Worm (Caenorhabditis elegans) whole organism, L4 larva: ENCODE data around the gene acbp-4.
A peak's percentile ranks its signal among the peaks of the same experiment; 100 is the strongest.

Experiments used
- D1046.2 ChIP-seq: fragments of 200-800 bp; sonication (Bioruptor generic); IDR thresholded peaks from 2 replicates; pipeline ENCODE4 v1.3.6; 2022; ENCODE audit warnings: missing genetic modification characterization, missing compliant biosample characterization
- Y5F2A.4 ChIP-seq: fragments of 200-800 bp; sonication (Bioruptor generic); optimal IDR thresholded peaks from 2 replicates; lab custom pipeline; 2018; ENCODE audit warnings: mild to moderate bottlenecking, missing genetic modification characterization, missing compliant biosample characterization
- aha-1 ChIP-seq: fragments of 150-350 bp; peaks from one replicate; lab custom pipeline; 2014; ENCODE audit warnings: missing biosample characterization, missing genetic modification characterization
- ceh-28 ChIP-seq: fragments of 150-350 bp; optimal IDR thresholded peaks from 2 replicates; lab custom pipeline; 2014; ENCODE audit warnings: missing biosample characterization, missing genetic modification reagents, missing genetic modification characterization
- ces-1 ChIP-seq: fragments of 150-350 bp; sonication (generic microtip); optimal IDR thresholded peaks from 4 replicates; lab custom pipeline; 2014; ENCODE audit warnings: missing biosample characterization, missing genetic modification reagents, missing genetic modification characterization
- dmd-6 ChIP-seq: fragments of 200-800 bp; sonication (Bioruptor generic); IDR thresholded peaks from 2 replicates; pipeline ENCODE4 v1.3.6; 2022; ENCODE audit warnings: missing genetic modification reagents, missing genetic modification characterization, missing compliant biosample characterization
- dmd-8 ChIP-seq: fragments of 200-800 bp; sonication (Bioruptor generic); IDR thresholded peaks from 2 replicates; pipeline ENCODE4 v1.3.6; 2022; ENCODE audit warnings: missing genetic modification characterization, missing compliant biosample characterization
- dmd-9 ChIP-seq: fragments of 200-800 bp; sonication (Bioruptor generic); IDR thresholded peaks from 2 replicates; pipeline ENCODE4 v1.3.6; 2022; ENCODE audit warnings: missing genetic modification reagents, missing genetic modification characterization, missing compliant biosample characterization
- fkh-10 ChIP-seq: fragments of 150-350 bp; optimal IDR thresholded peaks from 2 replicates; lab custom pipeline; 2014; ENCODE audit warnings: missing biosample characterization, missing genetic modification reagents, missing genetic modification characterization
- gei-8 ChIP-seq: fragments of 200-800 bp; sonication (Bioruptor generic); optimal IDR thresholded peaks from 2 replicates; lab custom pipeline; 2018; ENCODE audit warnings: mild to moderate bottlenecking, missing genetic modification characterization, missing compliant biosample characterization
- hmg-1.1 ChIP-seq: fragments of 200-800 bp; sonication (Bioruptor generic); IDR thresholded peaks from 2 replicates; pipeline ENCODE4 v1.3.6; 2022; ENCODE audit warnings: missing genetic modification reagents, missing genetic modification characterization, missing compliant biosample characterization
- mdt-29 ChIP-seq: fragments of 200-800 bp; sonication (Bioruptor generic); IDR thresholded peaks from 2 replicates; pipeline ENCODE4 v1.3.6; 2022; ENCODE audit warnings: missing genetic modification reagents, missing genetic modification characterization, missing compliant biosample characterization
- mes-2 ChIP-seq: sonication (generic microtip); optimal IDR thresholded peaks from 2 replicates; lab custom pipeline; 2016; ENCODE audit warnings: missing genotype, mild to moderate bottlenecking, missing genetic modification characterization, missing compliant biosample characterization; ENCODE audit not compliant: poor library complexity, severe bottlenecking
- mxl-2 ChIP-seq: fragments of 200-800 bp; sonication (Bioruptor generic); conservative IDR thresholded peaks from 2 replicates; pipeline ENCODE4 v1.3.6; 2022; ENCODE audit warnings: missing genetic modification reagents, missing genetic modification characterization, missing compliant biosample characterization
- nhr-10 ChIP-seq: fragments of 150-350 bp; optimal IDR thresholded peaks from 2 replicates; lab custom pipeline; 2014; ENCODE audit warnings: missing biosample characterization, missing genetic modification characterization
- nhr-102 ChIP-seq: sonication (generic microtip); optimal IDR thresholded peaks from 2 replicates; lab custom pipeline; 2016; ENCODE audit warnings: mild to moderate bottlenecking, missing genetic modification characterization, moderate library complexity, missing compliant biosample characterization
- nhr-237 ChIP-seq: sonication (generic microtip); optimal IDR thresholded peaks from 2 replicates; lab custom pipeline; 2017; ENCODE audit warnings: missing biosample characterization, missing genetic modification characterization
- nhr-28 ChIP-seq: fragments of 150-350 bp; optimal IDR thresholded peaks from 2 replicates; lab custom pipeline; 2014; ENCODE audit warnings: missing biosample characterization, missing genetic modification characterization
- nhr-41 ChIP-seq: fragments of 200-800 bp; sonication (Bioruptor generic); IDR thresholded peaks from 2 replicates; pipeline ENCODE4 v1.3.6; 2022; ENCODE audit warnings: missing genetic modification reagents, missing genetic modification characterization, missing compliant biosample characterization
- nhr-6 ChIP-seq: fragments of 150-350 bp; optimal IDR thresholded peaks from 2 replicates; lab custom pipeline; 2014; ENCODE audit warnings: missing biosample characterization, missing genetic modification characterization
- pqm-1 ChIP-seq: sonication (generic microtip); optimal IDR thresholded peaks from 2 replicates; lab custom pipeline; 2017; ENCODE audit warnings: missing biosample characterization, missing genetic modification characterization
- rbr-2 ChIP-seq: sonication (generic microtip); optimal IDR thresholded peaks from 2 replicates; lab custom pipeline; 2016; ENCODE audit warnings: missing genotype, missing genetic modification characterization, missing compliant biosample characterization
- set-16 ChIP-seq: fragments of 200-800 bp; sonication (Bioruptor generic); IDR thresholded peaks from 2 replicates; pipeline ENCODE4 v1.3.6; 2022; ENCODE audit warnings: missing genetic modification reagents, missing genetic modification characterization, missing compliant biosample characterization
- snpc-4 ChIP-seq: fragments of 150-350 bp; optimal IDR thresholded peaks from 2 replicates; lab custom pipeline; 2014; ENCODE audit warnings: missing biosample characterization, missing genetic modification characterization
- spr-1 ChIP-seq: sonication (generic microtip); optimal IDR thresholded peaks from 2 replicates; lab custom pipeline; 2016; ENCODE audit warnings: mild to moderate bottlenecking, missing genetic modification characterization, missing compliant biosample characterization
- unc-62 ChIP-seq, 3 experiments: fragments of 150-350 bp in 1 of 3; sonication (generic microtip); optimal IDR thresholded peaks in 2 of 3; peaks in 1 of 3; 1 replicate in 1 of 3; 2 replicates in 2 of 3; lab custom pipeline; 2014 to 2017; ENCODE audit warnings: missing biosample characterization in 3 of 3, missing genetic modification characterization in 3 of 3, missing genetic modification reagents in 3 of 3, missing genotype in 1 of 3
- vab-7 ChIP-seq: fragments of 200-800 bp; sonication (Bioruptor generic); IDR thresholded peaks from 2 replicates; pipeline ENCODE4 v1.3.6; 2022; ENCODE audit warnings: missing genetic modification reagents, missing genetic modification characterization, missing compliant biosample characterization
- zfp-2 ChIP-seq: sonication (generic microtip); optimal IDR thresholded peaks from 2 replicates; lab custom pipeline; 2016; ENCODE audit warnings: mild to moderate bottlenecking, missing genetic modification characterization, missing compliant biosample characterization
- zfp-3 ChIP-seq: fragments of 200-800 bp; sonication (Bioruptor generic); conservative IDR thresholded peaks from 2 replicates; pipeline ENCODE4 v1.3.6; 2022; ENCODE audit warnings: missing genetic modification reagents, missing genetic modification characterization, missing compliant biosample characterization
- ztf-7 ChIP-seq: fragments of 150-350 bp; optimal IDR thresholded peaks from 2 replicates; lab custom pipeline; 2014; ENCODE audit warnings: missing biosample characterization, missing genetic modification characterization

acbp-4 gene

ce11 chrIII:7271083-7271482, 37.8 kb downstream of the acbp-4 start (continued):
- TF ChIP-seq hmg-1.1 (GFP tag; lab: Robert Waterston, UW) (no peak), nhr-6 (peak; percentile 7), mdt-29 (no peak), nhr-102 (tag; lab: Kevin White, UChicago) (no peak), dmd-6 (GFP tag; lab: Robert Waterston, UW) (peak; percentile 35; the same call in 1 of the 2 replicates), mes-2 (tag; lab: Kevin White, UChicago) (no peak), gei-8 (GFP tag; lab: Kevin White, UChicago) (no peak), set-16 (GFP tag; lab: Robert Waterston, UW) (no peak), ztf-7 (no peak), zfp-3 (GFP tag; lab: Robert Waterston, UW) (no peak), nhr-41 (no peak), ceh-28 (no peak), ces-1 (GFP tag; lab: Kevin White, UChicago) (no peak), pqm-1 (no peak), dmd-8 (GFP tag; lab: Robert Waterston, UW) (no peak), rbr-2 (tag; lab: Kevin White, UChicago) (no peak), vab-7 (GFP tag; lab: Robert Waterston, UW) (no peak), D1046.2 (no peak), mxl-2 (no peak), nhr-237 (tag; lab: Kevin White, UChicago) (no peak)

ce11 chrIII:7263028-7263427, 45.9 kb downstream of the acbp-4 start:
- TF ChIP-seq zfp-2 (tag; lab: Kevin White, UChicago) (no peak), nhr-28 (tag; lab: Kevin White, UChicago) (no peak), snpc-4 (tag; lab: Kevin White, UChicago) (no peak), unc-62 (GFP tag; optimal IDR thresholded peaks at IDR 0.05 in 1 of 2; lab: Kevin White, UChicago) (peak in 1 of 2 experiments; percentile 92), unc-62 (tag; optimal IDR thresholded peaks at IDR 0.05; lab: Kevin White, UChicago) (no peak)

ce11 chrIII:7262592-7262991, 46.3 kb downstream of the acbp-4 start:
- no peak for TF ChIP-seq Y5F2A.4
- peak; percentile 31 for TF ChIP-seq ces-1 (GFP tag; lab: Kevin White, UChicago)
- no peak for TF ChIP-seq aha-1 (tag; lab: Kevin White, UChicago)
- TF ChIP-seq, all 104 proteins: peak for 1

ce11 chrIII:7258931-7259330, 50.0 kb downstream of the acbp-4 start, which contains the start of gene B0361.4:
Gene B0361.4, plus strand, starts transcription at chrIII:7258991.
- peak; percentile 71 for TF ChIP-seq fkh-10 (GFP tag; lab: Kevin White, UChicago)
- no peak for TF ChIP-seq mdt-29
- TF ChIP-seq dmd-9 (GFP tag; lab: Robert Waterston, UW) = no peak
- no peak for TF ChIP-seq spr-1 (tag; lab: Kevin White, UChicago)
- TF ChIP-seq nhr-10 = no peak
- TF ChIP-seq ces-1 (GFP tag; lab: Kevin White, UChicago) = peak; percentile 10
